Fruit fly (Drosophila melanogaster): Measurements from ENCODE around the gene CG31517.
A peak's percentile ranks its signal among the peaks of the same experiment; 100 is the strongest.

CG31517 gene

DNA sequence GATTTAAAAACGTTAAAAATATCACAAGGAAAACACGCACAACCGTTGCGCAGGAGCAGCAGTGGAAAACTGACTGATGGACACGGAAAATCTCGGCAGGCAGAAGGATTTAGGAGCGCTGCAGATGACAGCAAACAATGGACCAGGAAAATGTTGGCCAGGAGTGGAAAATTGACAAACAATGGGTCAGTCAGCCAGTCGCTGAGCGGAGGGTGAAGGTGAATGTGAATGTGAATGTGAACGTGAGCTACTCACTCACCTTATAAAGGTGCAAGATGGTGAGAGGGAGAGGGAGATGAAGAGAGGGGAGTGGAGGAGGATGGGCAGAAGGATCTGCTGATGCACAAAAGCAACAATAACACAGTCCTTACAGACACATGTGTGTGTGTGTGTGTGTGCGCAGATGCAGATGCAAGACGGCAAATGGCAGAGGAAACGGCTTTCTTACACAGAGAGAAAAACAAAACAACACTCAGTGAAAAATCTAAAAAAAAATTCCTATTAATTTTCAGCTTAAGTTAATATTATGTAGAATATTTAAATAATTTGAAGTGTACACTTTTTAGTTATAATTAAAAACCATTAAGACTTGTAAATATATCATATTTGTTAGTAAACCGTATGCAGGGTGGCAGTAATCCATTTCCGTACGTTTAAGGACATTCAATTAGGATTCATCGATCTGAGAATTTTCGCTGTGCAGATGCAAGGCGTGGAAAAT, 23.7 kb downstream of the CG31517 start (continued):
- TF ChIP-seq CG6854 (GFP tag; optimal IDR thresholded peaks at IDR 0.05) = no peak
- no peak for TF ChIP-seq sisA (GFP tag; IDR thresholded peaks at IDR 0.05)
- TF ChIP-seq trem (tag; optimal IDR thresholded peaks at IDR 0.05) = peak; percentile 10
- no peak for TF ChIP-seq CG34376 (GFP tag; optimal IDR thresholded peaks at IDR 0.05)
- TF ChIP-seq CG12659 (GFP tag; optimal IDR thresholded peaks at IDR 0.05) = no peak
- no peak for TF ChIP-seq ranshi (GFP tag; IDR thresholded peaks at IDR 0.05)
- TF ChIP-seq lbe (GFP tag; optimal IDR thresholded peaks at IDR 0.05) = no peak
- TF ChIP-seq dan (GFP tag; IDR thresholded peaks at IDR 0.05) = no peak
- peak; percentile 98 for TF ChIP-seq D (optimal IDR thresholded peaks at IDR 0.05)
- peak; percentile 28 for TF ChIP-seq D (GFP tag; optimal IDR thresholded peaks at IDR 0.05)
- TF ChIP-seq CG34422 (GFP tag; IDR thresholded peaks at IDR 0.05) = no peak
- no peak for TF ChIP-seq CG7786 (GFP tag; optimal IDR thresholded peaks at IDR 0.05)
- no peak for TF ChIP-seq ftz-f1 (GFP tag; optimal IDR thresholded peaks at IDR 0.05)
- TF ChIP-seq CG13424 (tag; optimal IDR thresholded peaks at IDR 0.05) = no peak
- TF ChIP-seq Bteb2 (GFP tag; optimal IDR thresholded peaks at IDR 0.05) = no peak
- peak; percentile 26; the same call in 1 of the 3 replicates for TF ChIP-seq row (GFP tag; IDR thresholded peaks at IDR 0.05)
- no peak for TF ChIP-seq knrl (GFP tag; IDR thresholded peaks at IDR 0.05; ENCODE audit: partially characterized antibody)
- TF ChIP-seq CG12391 (tag; optimal IDR thresholded peaks at IDR 0.05) = peak; percentile 39
- no peak for TF ChIP-seq Nf-YA (GFP tag; IDR thresholded peaks at IDR 0.05)
- TF ChIP-seq CG4730 (GFP tag; IDR thresholded peaks at IDR 0.05) = no peak
- TF ChIP-seq CG11723 (GFP tag; optimal IDR thresholded peaks at IDR 0.05) = no peak
- no peak for TF ChIP-seq aop (GFP tag; IDR thresholded peaks at IDR 0.05)
- no peak for TF ChIP-seq salm (tag; optimal IDR thresholded peaks at IDR 0.05)
- TF ChIP-seq E2f2 (GFP tag; IDR thresholded peaks at IDR 0.05) = no peak
- peak; percentile 29 for TF ChIP-seq CG10267 (tag; optimal IDR thresholded peaks at IDR 0.05)
- TF ChIP-seq ara (GFP tag; IDR thresholded peaks at IDR 0.05) = no peak
- TF ChIP-seq CkIIα-i1 (GFP tag; IDR thresholded peaks at IDR 0.05) = no peak
- TF ChIP-seq pros (GFP tag; optimal IDR thresholded peaks at IDR 0.05) = peak; percentile 86
- TF ChIP-seq CG11560 (tag; IDR thresholded peaks at IDR 0.05) = no peak
- TF ChIP-seq Dll (GFP tag; IDR thresholded peaks at IDR 0.05; ENCODE audit: partially characterized antibody) = no peak
- no peak for TF ChIP-seq Ravus (GFP tag; IDR thresholded peaks at IDR 0.05)
- TF ChIP-seq CG32772 (GFP tag; IDR thresholded peaks at IDR 0.05) = no peak
- no peak for TF ChIP-seq dati (GFP tag; IDR thresholded peaks at IDR 0.05)
- no peak for TF ChIP-seq Hmx (GFP tag; optimal IDR thresholded peaks at IDR 0.05)
- no peak for TF ChIP-seq CG18599 (GFP tag; optimal IDR thresholded peaks at IDR 0.05)
- peak; percentile 5 for TF ChIP-seq CG7556 (GFP tag; optimal IDR thresholded peaks at IDR 0.05)
- no peak for TF ChIP-seq D19B (GFP tag; optimal IDR thresholded peaks at IDR 0.05)
- no peak for TF ChIP-seq CG8944 (GFP tag; optimal IDR thresholded peaks at IDR 0.05)
- no peak for TF ChIP-seq Xbp1 (GFP tag; optimal IDR thresholded peaks at IDR 0.05)
- no peak for TF ChIP-seq Asciz (GFP tag; optimal IDR thresholded peaks at IDR 0.05)
- no peak for TF ChIP-seq pfk (GFP tag; optimal IDR thresholded peaks at IDR 0.05)
- no peak for TF ChIP-seq CG9215 (GFP tag; IDR thresholded peaks at IDR 0.05)
- TF ChIP-seq CG11696 (GFP tag; IDR thresholded peaks at IDR 0.05) = no peak

Measured in whole organism, embryonic.